Fruit fly (Drosophila melanogaster) whole organism, embryonic: Measurements from ENCODE around the gene CG10584.

Experiments
- Blimp-1 ChIP-seq: fragments of 200-800 bp; sonication (Bioruptor generic); optimal IDR thresholded peaks from 3 replicates; lab custom pipeline; 2018; ENCODE audit warnings: missing biosample characterization, missing genetic modification characterization, mild to moderate bottlenecking, moderate library complexity, missing genetic modification reagents
- CG10565 ChIP-seq: fragments of 200-800 bp; sonication (Bioruptor generic); optimal IDR thresholded peaks from 3 replicates; lab custom pipeline; 2016; ENCODE audit warnings: missing biosample characterization, mild to moderate bottlenecking, missing genetic modification characterization
- CG10979 ChIP-seq: fragments of 200-800 bp; sonication (Bioruptor generic); optimal IDR thresholded peaks from 2 replicates; lab custom pipeline; 2018; ENCODE audit warnings: missing biosample characterization, mild to moderate bottlenecking, missing genetic modification characterization, moderate library complexity
- CG11398 ChIP-seq: fragments of 200-800 bp; sonication (Bioruptor generic); optimal IDR thresholded peaks from 2 replicates; lab custom pipeline; 2016; ENCODE audit warnings: missing biosample characterization, missing genetic modification characterization
- CG12391 ChIP-seq: fragments of 200-800 bp; sonication (Bioruptor generic); optimal IDR thresholded peaks from 3 replicates; lab custom pipeline; 2018; ENCODE audit warnings: missing biosample characterization, mild to moderate bottlenecking, missing genetic modification characterization, moderate library complexity
- CG13775 ChIP-seq: fragments of 200-800 bp; sonication (Bioruptor generic); optimal IDR thresholded peaks from 3 replicates; lab custom pipeline; 2017; ENCODE audit warnings: missing biosample characterization, mild to moderate bottlenecking, missing genetic modification characterization
- CG13894 ChIP-seq: fragments of 200-800 bp; sonication (Bioruptor generic); optimal IDR thresholded peaks from 3 replicates; lab custom pipeline; 2018; ENCODE audit warnings: missing biosample characterization, mild to moderate bottlenecking, missing genetic modification characterization, moderate library complexity
- CG14710 ChIP-seq: fragments of 200-800 bp; sonication (Bioruptor generic); optimal IDR thresholded peaks from 3 replicates; lab custom pipeline; 2019; ENCODE audit warnings: missing biosample characterization, mild to moderate bottlenecking, missing genetic modification characterization, moderate library complexity
- CG1603 ChIP-seq: fragments of 200-800 bp; sonication (Bioruptor generic); optimal IDR thresholded peaks from 2 replicates; lab custom pipeline; 2019; ENCODE audit warnings: missing biosample characterization, mild to moderate bottlenecking, missing genetic modification characterization, moderate library complexity
- CG17359 ChIP-seq: fragments of 200-800 bp; sonication (Bioruptor generic); optimal IDR thresholded peaks from 3 replicates; lab custom pipeline; 2018; ENCODE audit warnings: missing biosample characterization, mild to moderate bottlenecking, missing genetic modification characterization, moderate library complexity
- CG17361 ChIP-seq: fragments of 200-800 bp; sonication (Bioruptor generic); IDR thresholded peaks from 3 replicates; pipeline ENCODE4 v1.3.6; 2022; ENCODE audit warnings: missing biosample characterization, missing genetic modification characterization
- CG18262 ChIP-seq: fragments of 200-800 bp; optimal IDR thresholded peaks from 3 replicates; lab custom pipeline; 2019; ENCODE audit warnings: missing biosample characterization, mild to moderate bottlenecking, missing genetic modification characterization, moderate library complexity
- CG18764 ChIP-seq: fragments of 200-800 bp; sonication (Bioruptor generic); optimal IDR thresholded peaks from 3 replicates; lab custom pipeline; 2016; ENCODE audit warnings: missing biosample characterization, missing genetic modification characterization
- CG2202 ChIP-seq: fragments of 200-800 bp; sonication (Bioruptor generic); optimal IDR thresholded peaks from 2 replicates; lab custom pipeline; 2018; ENCODE audit warnings: missing biosample characterization, mild to moderate bottlenecking, missing genetic modification characterization
- CG2712 ChIP-seq: fragments of 200-800 bp; optimal IDR thresholded peaks from 3 replicates; lab custom pipeline; 2019; ENCODE audit warnings: missing biosample characterization, mild to moderate bottlenecking, missing genetic modification characterization, moderate library complexity
- CG31224 ChIP-seq: fragments of 200-800 bp; sonication (Bioruptor generic); IDR thresholded peaks from 2 replicates; pipeline ENCODE4 v1.3.6; 2022; ENCODE audit warnings: missing biosample characterization, missing genetic modification characterization
- CG3163 ChIP-seq: fragments of 200-800 bp; sonication (Bioruptor generic); optimal IDR thresholded peaks from 3 replicates; lab custom pipeline; 2016; ENCODE audit warnings: missing biosample characterization, missing genetic modification characterization
- CG34422 ChIP-seq: fragments of 200-800 bp; sonication (Bioruptor generic); IDR thresholded peaks from 3 replicates; pipeline ENCODE4 v1.3.6; 2022; ENCODE audit warnings: missing biosample characterization, missing genetic modification characterization
- CG4282 ChIP-seq: fragments of 200-800 bp; sonication (Bioruptor generic); optimal IDR thresholded peaks from 2 replicates; lab custom pipeline; 2016; ENCODE audit warnings: missing biosample characterization, missing genetic modification characterization
- CG4707 ChIP-seq: fragments of 200-800 bp; sonication (Bioruptor generic); optimal IDR thresholded peaks from 2 replicates; lab custom pipeline; 2018; ENCODE audit warnings: missing biosample characterization, mild to moderate bottlenecking, missing genetic modification characterization, moderate library complexity
- CG6254 ChIP-seq: fragments of 200-800 bp; sonication (Bioruptor generic); optimal IDR thresholded peaks from 3 replicates; lab custom pipeline; 2017; ENCODE audit warnings: mild to moderate bottlenecking, missing biosample characterization, missing genetic modification reagents, missing genetic modification characterization
- CG6854 ChIP-seq: fragments of 200-800 bp; sonication (Bioruptor generic); optimal IDR thresholded peaks from 3 replicates; lab custom pipeline; 2017; ENCODE audit warnings: missing biosample characterization, mild to moderate bottlenecking, missing genetic modification characterization
- Deaf1 ChIP-seq: fragments of 200-800 bp; optimal IDR thresholded peaks from 3 replicates; lab custom pipeline; 2019; ENCODE audit warnings: missing biosample characterization, mild to moderate bottlenecking, missing genetic modification characterization, moderate library complexity
- Drgx ChIP-seq: fragments of 200-800 bp; sonication (Bioruptor generic); IDR thresholded peaks from 2 replicates; pipeline ENCODE4 v1.3.6; 2022; ENCODE audit warnings: missing biosample characterization, missing genetic modification characterization
- HHEX ChIP-seq: fragments of 200-800 bp; sonication (Bioruptor generic); optimal IDR thresholded peaks from 3 replicates; lab custom pipeline; 2017; ENCODE audit warnings: missing biosample characterization, mild to moderate bottlenecking, missing genetic modification characterization, missing genetic modification reagents
- HLHmδ ChIP-seq: fragments of 200-800 bp; sonication (Bioruptor generic); optimal IDR thresholded peaks from 2 replicates; lab custom pipeline; 2018; ENCODE audit warnings: missing biosample characterization, mild to moderate bottlenecking, missing genetic modification characterization, moderate library complexity
- Hmx ChIP-seq: fragments of 200-800 bp; sonication (Bioruptor generic); optimal IDR thresholded peaks from 2 replicates; lab custom pipeline; 2016; ENCODE audit warnings: missing biosample characterization, missing genetic modification characterization
- Oli ChIP-seq: fragments of 200-800 bp; sonication (Bioruptor generic); optimal IDR thresholded peaks from 2 replicates; lab custom pipeline; 2018; ENCODE audit warnings: missing biosample characterization, mild to moderate bottlenecking, missing genetic modification characterization, moderate library complexity
- Sox102F ChIP-seq: fragments of 200-800 bp; sonication (Bioruptor generic); optimal IDR thresholded peaks from 2 replicates; lab custom pipeline; 2018; ENCODE audit warnings: missing biosample characterization, mild to moderate bottlenecking, missing genetic modification characterization, moderate library complexity
- Xrp1 ChIP-seq: fragments of 200-800 bp; sonication (Bioruptor generic); IDR thresholded peaks from 2 replicates; pipeline ENCODE4 v1.3.6; 2022; ENCODE audit warnings: missing biosample characterization, missing genetic modification characterization
- YL-1 ChIP-seq: fragments of 200-800 bp; sonication (Bioruptor generic); optimal IDR thresholded peaks from 3 replicates; lab custom pipeline; 2017; ENCODE audit warnings: missing biosample characterization, mild to moderate bottlenecking, missing genetic modification characterization
- az2 ChIP-seq: fragments of 200-800 bp; sonication (Bioruptor generic); optimal IDR thresholded peaks from 3 replicates; lab custom pipeline; 2016; ENCODE audit warnings: missing biosample characterization, missing genetic modification characterization
- bsh ChIP-seq, 2 experiments: fragments of 200-800 bp; sonication (Bioruptor generic); optimal IDR thresholded peaks; 2 replicates each; lab custom pipeline; 2017 to 2018; ENCODE audit warnings: mild to moderate bottlenecking in 2 of 2, missing biosample characterization in 2 of 2, missing genetic modification characterization in 2 of 2, moderate library complexity in 1 of 2
- chif ChIP-seq, 2 experiments: fragments of 200-800 bp; sonication (Bioruptor generic); optimal IDR thresholded peaks; 3 replicates each; lab custom pipeline; 2016; ENCODE audit warnings: missing biosample characterization in 2 of 2, missing genetic modification characterization in 2 of 2
- dmrt11E ChIP-seq: fragments of 200-800 bp; sonication (Bioruptor generic); optimal IDR thresholded peaks from 3 replicates; lab custom pipeline; 2018; ENCODE audit warnings: missing biosample characterization, mild to moderate bottlenecking, missing genetic modification characterization, moderate library complexity
- dpn ChIP-seq, 2 experiments: fragments of 200-800 bp; sonication (Bioruptor generic); optimal IDR thresholded peaks; 3 replicates each; lab custom pipeline; 2016; ENCODE audit warnings: missing biosample characterization in 2 of 2, missing genetic modification characterization in 2 of 2
- eve ChIP-seq, 2 experiments: fragments of >200 bp; optimal IDR thresholded peaks; 2 replicates each; lab custom pipeline; 2017; ENCODE audit warnings: missing biosample characterization in 2 of 2, missing genetic modification characterization in 2 of 2
- fd96Cb ChIP-seq: fragments of 200-800 bp; sonication (Bioruptor generic); optimal IDR thresholded peaks from 2 replicates; lab custom pipeline; 2018; ENCODE audit warnings: missing biosample characterization, mild to moderate bottlenecking, missing genetic modification characterization, moderate library complexity
- gem ChIP-seq: fragments of 200-800 bp; sonication (Bioruptor generic); optimal IDR thresholded peaks from 2 replicates; lab custom pipeline; 2019; ENCODE audit warnings: missing biosample characterization, mild to moderate bottlenecking, missing genetic modification characterization, moderate library complexity
- lov ChIP-seq, 2 experiments: fragments of 200-800 bp in 1 of 2; fragments of >200 bp in 1 of 2; sonication (Bioruptor generic) in 1 of 2; IDR thresholded peaks in 1 of 2; optimal IDR thresholded peaks in 1 of 2; 2 replicates in 1 of 2; 3 replicates in 1 of 2; pipeline versions ENCODE4 v1.3.6 to Lab custom; 2017 to 2022; ENCODE audit warnings: missing biosample characterization in 1 of 2, missing genetic modification characterization in 1 of 2
- phol ChIP-seq: fragments of 200-800 bp; sonication (Bioruptor generic); optimal IDR thresholded peaks from 3 replicates; lab custom pipeline; 2018; ENCODE audit warnings: missing biosample characterization, mild to moderate bottlenecking, missing genetic modification characterization, moderate library complexity
- pita ChIP-seq: fragments of 200-800 bp; sonication (Bioruptor generic); optimal IDR thresholded peaks from 2 replicates; lab custom pipeline; 2017; ENCODE audit warnings: missing biosample characterization, mild to moderate bottlenecking, missing genetic modification characterization
- sens ChIP-seq: fragments of 200-800 bp; sonication (Bioruptor generic); peaks from one replicate; lab custom pipeline; 2016; ENCODE audit warnings: missing biosample characterization, missing genetic modification characterization
- unpg ChIP-seq: fragments of 200-800 bp; sonication (Bioruptor generic); optimal IDR thresholded peaks from 3 replicates; lab custom pipeline; 2018; ENCODE audit warnings: missing biosample characterization, mild to moderate bottlenecking, missing genetic modification characterization, moderate library complexity
- vvl ChIP-seq: fragments of 200-800 bp; sonication (Bioruptor generic); IDR thresholded peaks from 2 replicates; pipeline ENCODE4 v1.3.6; 2022; ENCODE audit warnings: missing biosample characterization, missing genetic modification characterization

CG10584 gene

DNA sequence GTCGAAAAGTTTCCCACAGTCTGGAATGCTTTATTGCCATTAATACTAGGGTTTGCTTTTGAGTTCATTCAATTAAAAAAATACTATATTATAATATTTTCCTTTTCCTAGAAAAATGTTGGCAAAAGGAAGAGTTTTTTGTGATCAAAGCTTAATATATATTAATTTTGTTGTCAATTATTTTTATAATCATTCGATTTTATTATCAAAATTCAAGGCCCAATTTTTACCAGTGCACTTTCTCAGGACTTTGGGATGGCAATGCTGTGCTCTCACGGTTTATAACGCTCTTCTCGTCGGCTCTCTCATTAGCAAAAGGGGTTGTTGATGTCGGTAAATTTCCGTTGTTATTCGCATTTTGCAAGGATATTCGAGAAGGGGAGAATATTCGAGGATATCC, 15.9 kb upstream of the CG10584 start (continued):
- TF ChIP-seq Hmx (no peak), YL-1 (no peak), HLHmδ (GFP tag; lab: Kevin White, UChicago) (no peak), Deaf1 (tag; lab: Kevin White, UChicago) (peak; percentile 4), CG3163 (GFP tag; lab: Kevin White, UChicago) (no peak), CG4282 (GFP tag; lab: Kevin White, UChicago) (no peak), CG6254 (peak; percentile 14), CG18764 (GFP tag; lab: Kevin White, UChicago) (peak; percentile 8), dpn (GFP tag; optimal IDR thresholded peaks at IDR 0.05; lab: Kevin White, UChicago) (peak in 1 of 2 experiments; percentile 27), CG34422 (GFP tag; lab: Robert Waterston, UW) (peak; percentile 49; the same call in 2 of the 3 replicates), CG13894 (tag; lab: Kevin White, UChicago) (no peak), Oli (tag; lab: Kevin White, UChicago) (peak; percentile 28), CG17361 (GFP tag; lab: Robert Waterston, UW) (0 out of 3 replicates have a peak, but pooled peaks have one; percentile 23), CG6854 (GFP tag; lab: Kevin White, UChicago) (no peak), CG2202 (tag; lab: Kevin White, UChicago) (peak; percentile 15), CG4707 (peak; percentile 2), HHEX (no peak)

DNA sequence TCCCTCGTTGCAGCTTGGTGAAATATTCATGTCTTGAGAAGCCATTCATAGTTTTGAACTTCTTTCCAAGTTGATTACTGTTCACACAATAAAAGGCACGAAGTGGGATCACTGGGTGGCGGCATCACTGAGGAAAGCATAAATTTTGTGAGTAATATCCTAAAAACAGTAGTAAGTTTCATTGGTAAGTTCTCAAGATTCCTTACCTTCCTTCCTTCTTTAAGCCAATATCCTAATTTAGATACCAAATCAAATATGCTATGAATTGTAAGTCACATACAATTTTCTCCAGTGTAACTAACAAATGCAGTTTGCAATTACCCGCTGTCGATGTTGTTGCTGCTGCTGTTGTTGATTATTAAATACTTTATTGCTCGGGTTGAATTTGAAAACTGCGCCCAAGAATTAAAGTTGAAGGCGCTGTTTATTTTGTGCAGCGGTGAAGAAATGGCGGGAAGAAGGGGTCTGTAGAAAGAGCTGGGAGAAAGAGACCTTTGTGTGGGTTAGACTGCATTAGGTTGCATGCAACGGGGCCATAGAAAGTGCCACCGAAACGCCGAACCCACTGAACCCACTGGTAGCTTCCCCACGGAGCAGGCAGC, 15.0 kb upstream of the CG10584 start:
- TF ChIP-seq CG31224 = no peak
- TF ChIP-seq pita (GFP tag; lab: Kevin White, UChicago) = no peak
- TF ChIP-seq CG12391 (tag; lab: Kevin White, UChicago) = peak; percentile 11
- peak; percentile 7 for TF ChIP-seq CG14710 (tag; lab: Kevin White, UChicago)
- TF ChIP-seq CG17359 (tag; lab: Kevin White, UChicago) = peak; percentile 8
- peak; percentile 26; the same call in 1 of the 2 replicates for TF ChIP-seq Xrp1 (GFP tag; lab: Robert Waterston, UW)
- TF ChIP-seq bsh (GFP tag; optimal IDR thresholded peaks at IDR 0.05; lab: Kevin White, UChicago) = peak in 1 of 2 experiments; percentile 56
- no peak for TF ChIP-seq CG10565 (GFP tag; lab: Kevin White, UChicago)
- TF ChIP-seq sens (GFP tag; lab: Kevin White, UChicago) = peak; percentile 85
- TF ChIP-seq fd96Cb = peak; percentile 8
- TF ChIP-seq CG2712 = peak; percentile 2
- peak; percentile 7 for TF ChIP-seq az2 (GFP tag; lab: Kevin White, UChicago)
- TF ChIP-seq phol (tag; lab: Kevin White, UChicago) = peak; percentile 31
- TF ChIP-seq HHEX = no peak
- TF ChIP-seq Sox102F (GFP tag; lab: Kevin White, UChicago) = peak; percentile 40
- 0 out of 2 replicates have a peak, but pooled peaks have one; percentile 24 for TF ChIP-seq vvl (GFP tag; lab: Robert Waterston, UW)
- TF ChIP-seq Blimp-1 (GFP tag; lab: Kevin White, UChicago) = peak; percentile 24
- TF ChIP-seq Drgx (GFP tag; lab: Robert Waterston, UW) = peak; percentile 39; the same call in 1 of the 2 replicates
- no peak for TF ChIP-seq CG11398
- TF ChIP-seq gem (tag; lab: Kevin White, UChicago) = peak; percentile 43
- peak in 1 of 2 experiments; percentile 17 for TF ChIP-seq chif (GFP tag; optimal IDR thresholded peaks at IDR 0.05; lab: Kevin White, UChicago)
- TF ChIP-seq CG13775 = no peak
- no peak for TF ChIP-seq eve (GFP tag; optimal IDR thresholded peaks at IDR 0.05; lab: Kevin White, UChicago)
- TF ChIP-seq CG1603 (tag; lab: Kevin White, UChicago) = peak; percentile 52
- peak; percentile 28 for TF ChIP-seq CG10979 (tag; lab: Kevin White, UChicago)
- TF ChIP-seq unpg (GFP tag; lab: Kevin White, UChicago) = peak; percentile 28
- peak; percentile 40 for TF ChIP-seq dmrt11E (tag; lab: Kevin White, UChicago)
- no peak for TF ChIP-seq lov (optimal IDR thresholded peaks at IDR 0.05; lab: Kevin White, UChicago)
- TF ChIP-seq lov (GFP tag; IDR thresholded peaks at IDR 0.05; lab: Robert Waterston, UW) = 0 out of 3 replicates have a peak, but pooled peaks have one; percentile 65
- TF ChIP-seq CG18262 = peak; percentile 34
